Fruit fly (Drosophila melanogaster) whole organism, wandering third instar larva: ENCODE measurements around the gene Dyro.

Experiments
- CrebA ChIP-seq: fragments of 200-800 bp; sonication (Bioruptor generic); optimal IDR thresholded peaks from 2 replicates; lab custom pipeline; 2016; ENCODE audit warnings: missing biosample characterization, mild to moderate bottlenecking, missing genetic modification characterization, borderline replicate concordance
- OdsH ChIP-seq: fragments of 200-800 bp; sonication (Bioruptor generic); optimal IDR thresholded peaks from 2 replicates; lab custom pipeline; 2016; ENCODE audit warnings: missing biosample characterization, mild to moderate bottlenecking, missing genetic modification characterization
- dl ChIP-seq, 2 experiments: fragments of 175-275, 200-275 bp in 1 of 2; fragments of 200-275 bp in 1 of 2; sonication (Bioruptor generic); optimal IDR thresholded peaks; lab custom pipeline; 2018; ENCODE audit warnings: mild to moderate bottlenecking in 2 of 2, missing biosample characterization in 2 of 2, missing genetic modification characterization in 2 of 2, moderate library complexity in 2 of 2; ENCODE audit not compliant: partially characterized antibody in 2 of 2, insufficient read depth in 1 of 2
- lola ChIP-seq: fragments of >200 bp; optimal IDR thresholded peaks from 2 replicates; lab custom pipeline; 2017; ENCODE audit warnings: missing biosample characterization, missing genetic modification characterization
- usp ChIP-seq: fragments of >200 bp; optimal IDR thresholded peaks from 2 replicates; lab custom pipeline; 2017; ENCODE audit warnings: missing biosample characterization, missing genetic modification characterization
- woc ChIP-seq: sonication (Bioruptor generic); optimal IDR thresholded peaks from 2 replicates; lab custom pipeline; 2016; ENCODE audit warnings: missing biosample characterization, mild to moderate bottlenecking, missing genetic modification characterization

DNA sequence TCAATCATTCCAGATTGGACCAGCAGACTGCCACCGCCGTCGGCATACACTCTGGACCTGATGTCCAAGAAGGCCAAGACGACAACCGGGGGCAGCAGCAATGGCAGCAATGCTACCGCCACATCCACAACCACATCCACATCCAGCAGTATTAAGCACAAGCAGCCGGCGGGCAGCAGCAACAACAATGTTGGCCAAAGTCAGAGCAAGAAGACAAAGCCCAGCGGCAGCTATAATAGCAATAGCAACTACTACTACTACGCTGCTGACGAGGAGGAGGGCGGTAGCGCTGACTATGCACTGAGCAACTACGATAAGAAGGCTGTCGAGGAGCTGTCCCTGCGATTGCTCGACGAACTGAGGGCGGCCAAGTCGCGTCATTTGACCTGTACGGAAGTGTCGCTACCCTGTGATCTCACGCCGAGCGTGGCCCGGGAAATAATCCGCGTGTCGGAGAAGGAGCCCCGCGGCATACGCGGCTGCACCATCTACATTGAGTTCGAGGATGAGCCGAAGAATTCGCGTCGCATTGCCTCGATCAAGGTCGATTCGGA is 42.0 kb downstream of the Dyro start:
- no peak for TF ChIP-seq CrebA (GFP tag; lab: Kevin White, UChicago)
- TF ChIP-seq usp (GFP tag; lab: Kevin White, UChicago) = no peak
- no peak for TF ChIP-seq dl (GFP tag; optimal IDR thresholded peaks at IDR 0.05; lab: Kevin White, UChicago; ENCODE audit: insufficient read depth in 1 of 2, partially characterized antibody in 2 of 2)
- TF ChIP-seq woc (GFP tag; lab: Kevin White, UChicago) = no peak
- no peak for TF ChIP-seq lola (GFP tag; lab: Kevin White, UChicago)
- TF ChIP-seq OdsH (GFP tag; lab: Kevin White, UChicago) = no peak
